Fruit fly (Drosophila melanogaster) whole organism: ENCODE results near the gene capu.

ENCODE experiments used
- CG8478 ChIP-seq: fragments of >200 bp; optimal IDR thresholded peaks from 2 replicates; lab custom pipeline; 2018; ENCODE audit warnings: inconsistent platforms
- Dll ChIP-seq: fragments of >200 bp; optimal IDR thresholded peaks from 2 replicates; lab custom pipeline; 2017
- EcR ChIP-seq, 2 experiments: fragments of >200 bp; optimal IDR thresholded peaks; 2 replicates each; lab custom pipeline; 2017; ENCODE audit warnings: missing biosample characterization in 2 of 2, missing genetic modification characterization in 2 of 2, missing genetic modification reagents in 2 of 2
- pan ChIP-seq: fragments of >200 bp; optimal IDR thresholded peaks from 2 replicates; lab custom pipeline; 2017
- psq ChIP-seq: fragments of >200 bp; optimal IDR thresholded peaks from 2 replicates; lab custom pipeline; 2017
- usp ChIP-seq: fragments of >200 bp; optimal IDR thresholded peaks from 2 replicates; lab custom pipeline; 2017; ENCODE audit warnings: missing biosample characterization, missing genetic modification characterization, mixed read lengths

The capu gene

DNA sequence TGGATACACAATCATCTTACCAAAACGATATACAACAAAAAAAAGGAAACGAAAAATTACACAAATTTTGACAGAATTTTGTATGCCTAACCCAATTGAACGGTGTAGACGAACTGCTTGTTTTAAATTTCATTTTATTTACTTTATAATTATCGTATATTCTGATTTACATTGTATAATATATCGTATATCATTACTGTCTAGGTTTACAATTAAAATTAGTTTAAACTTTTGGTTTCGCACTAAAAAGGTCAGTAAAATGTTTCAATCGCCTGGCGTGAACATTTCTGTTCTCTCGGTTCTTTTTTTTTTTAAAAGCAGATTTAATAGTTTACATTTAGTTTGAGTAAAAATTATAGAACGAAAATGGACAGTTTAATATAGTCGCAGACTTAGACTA lies at the start of gene capu:
Gene capu, minus strand, starts transcription at position 101 of the 400 bp plus-strand sequence.
- TF ChIP-seq pan (lab: Kevin White, UChicago) (no peak), Dll (lab: Kevin White, UChicago) (no peak), EcR (GFP tag; optimal IDR thresholded peaks at IDR 0.05; lab: Kevin White, UChicago) (no peak), CG8478 (no peak), usp (GFP tag; lab: Kevin White, UChicago) (no peak), psq (lab: Kevin White, UChicago) (no peak)

DNA sequence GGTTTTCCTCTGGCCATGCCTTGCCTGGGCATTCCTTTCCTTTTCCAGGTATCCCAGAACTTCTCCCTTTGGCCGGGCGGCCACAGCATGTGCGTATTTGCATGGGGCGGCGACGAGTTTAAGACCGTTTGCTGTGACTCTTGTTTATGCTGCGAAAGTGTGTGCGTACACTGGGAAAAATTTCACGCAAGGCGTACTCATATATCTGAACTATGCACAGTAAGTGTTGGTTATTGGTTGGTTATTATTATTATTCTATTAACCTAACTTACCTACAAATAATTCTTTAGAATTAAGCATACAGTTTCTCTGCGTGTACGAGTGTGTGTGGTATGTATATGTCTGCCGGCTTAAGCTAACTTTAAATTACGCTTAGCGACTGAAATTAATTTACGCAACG lies 39.4 kb upstream of the capu start:
- TF ChIP-seq pan (lab: Kevin White, UChicago) (no peak), psq (lab: Kevin White, UChicago) (no peak), CG8478 (no peak), usp (GFP tag; lab: Kevin White, UChicago) (no peak), Dll (lab: Kevin White, UChicago) (no peak), EcR (GFP tag; optimal IDR thresholded peaks at IDR 0.05; lab: Kevin White, UChicago) (no peak)

DNA sequence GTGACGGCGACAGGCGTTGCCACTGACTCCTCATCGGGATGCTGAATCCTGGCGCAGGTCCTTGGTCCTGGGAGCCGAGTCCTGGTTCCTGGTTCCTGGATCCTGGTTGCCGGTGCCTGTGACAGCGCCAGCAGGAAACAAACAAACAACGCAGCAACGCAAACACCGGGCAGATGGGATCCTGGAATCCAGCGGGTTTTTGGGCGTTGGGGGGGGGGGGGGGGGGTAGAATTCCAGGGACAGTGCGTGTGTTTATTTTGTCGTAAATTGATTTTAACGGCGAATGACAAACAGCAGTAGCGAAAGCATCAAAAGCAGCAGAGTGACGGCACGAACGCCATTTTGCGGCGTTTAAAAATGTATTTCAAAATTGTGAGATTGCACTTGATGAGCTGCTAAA lies 37.6 kb upstream of the capu start:
- TF ChIP-seq CG8478: no peak
- TF ChIP-seq EcR (GFP tag; optimal IDR thresholded peaks at IDR 0.05; lab: Kevin White, UChicago): no peak
- TF ChIP-seq Dll (lab: Kevin White, UChicago): no peak
- TF ChIP-seq pan (lab: Kevin White, UChicago): no peak
- no peak for TF ChIP-seq psq (lab: Kevin White, UChicago)

DNA sequence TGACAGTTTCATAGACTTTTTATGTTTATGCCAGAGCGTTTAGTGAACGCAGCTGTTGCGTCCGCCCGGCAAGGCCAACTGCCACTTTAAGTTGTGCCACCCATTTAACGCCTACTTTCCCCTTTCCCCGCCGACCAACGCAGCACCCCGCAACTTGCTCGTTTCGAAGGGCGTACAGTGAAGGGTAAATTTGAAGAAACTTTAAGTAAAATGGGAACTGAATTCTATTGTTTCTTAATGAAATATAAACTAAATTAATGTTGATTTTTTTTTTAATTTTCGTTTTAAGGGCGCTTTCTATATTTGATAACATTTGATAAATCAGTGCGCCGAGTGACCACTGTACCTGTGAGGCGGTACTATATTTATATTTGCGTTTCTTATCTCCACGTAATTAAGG lies 36.1 kb upstream of the capu start:
- no peak for TF ChIP-seq usp (GFP tag; lab: Kevin White, UChicago)

DNA sequence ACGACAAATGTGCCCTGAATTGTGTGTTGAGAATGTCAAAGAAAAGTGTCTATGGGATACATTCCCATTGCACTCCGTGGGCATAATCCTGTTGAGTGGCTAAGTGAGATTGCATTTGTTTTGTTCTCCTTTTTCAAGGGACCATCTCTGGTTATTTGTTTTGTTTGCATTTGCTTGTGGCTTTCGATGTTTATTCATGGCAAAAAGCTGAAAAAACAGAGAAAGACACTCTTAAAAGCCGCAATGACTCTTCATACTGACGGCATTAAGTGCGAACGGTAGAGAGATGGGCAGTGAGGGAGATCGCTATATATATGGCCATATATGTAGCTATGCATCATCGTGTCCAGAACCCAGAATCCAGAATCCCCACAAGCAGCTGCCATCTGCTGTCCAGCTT lies 33.1 kb upstream of the capu start:
- TF ChIP-seq EcR (GFP tag; optimal IDR thresholded peaks at IDR 0.05; lab: Kevin White, UChicago) (no peak), psq (lab: Kevin White, UChicago) (no peak), pan (lab: Kevin White, UChicago) (no peak), Dll (lab: Kevin White, UChicago) (no peak), usp (GFP tag; lab: Kevin White, UChicago) (no peak), CG8478 (no peak)

DNA sequence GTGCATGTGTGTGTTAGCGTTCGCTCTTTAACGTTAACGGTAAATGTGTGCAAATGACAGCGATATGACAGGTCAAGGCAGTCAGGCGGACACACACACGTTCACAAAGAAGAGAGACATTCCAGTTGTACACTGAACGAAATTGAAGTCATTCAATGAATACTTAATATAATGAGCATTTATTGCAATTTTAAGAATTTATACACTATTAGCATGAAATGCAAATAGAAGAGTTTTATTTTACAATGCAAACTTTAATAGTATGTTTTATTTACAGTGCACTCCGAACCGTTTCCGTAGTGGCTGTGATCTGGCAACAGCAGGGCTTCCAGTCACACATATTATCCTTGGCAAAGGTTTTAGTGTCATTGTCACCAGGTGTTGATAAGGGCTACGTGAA lies 32.4 kb upstream of the capu start:
- no peak for TF ChIP-seq Dll (lab: Kevin White, UChicago)

DNA sequence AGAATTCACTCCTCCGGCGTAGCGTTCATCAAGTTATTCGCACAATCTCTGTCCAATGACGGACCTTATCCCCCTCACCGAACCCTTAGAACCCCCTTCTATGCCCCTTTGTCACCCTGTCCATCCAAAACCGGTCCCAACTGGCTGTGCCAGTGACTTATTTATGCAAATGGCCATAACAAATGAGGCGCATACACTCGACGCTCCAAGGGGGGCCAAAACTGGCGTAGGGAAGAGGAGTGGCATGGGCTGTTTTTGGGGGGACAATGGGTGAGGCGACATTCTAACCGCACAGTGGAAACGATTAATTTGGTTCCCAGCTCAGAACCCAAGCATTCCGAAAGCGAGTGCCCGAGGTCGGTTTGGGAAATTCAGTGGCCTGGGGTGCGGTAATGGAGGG lies 31.0 kb upstream of the capu start:
- TF ChIP-seq psq (lab: Kevin White, UChicago): no peak
- TF ChIP-seq usp (GFP tag; lab: Kevin White, UChicago): no peak
- TF ChIP-seq Dll (lab: Kevin White, UChicago): no peak
- no peak for TF ChIP-seq pan (lab: Kevin White, UChicago)
- TF ChIP-seq CG8478: no peak
- TF ChIP-seq EcR (GFP tag; optimal IDR thresholded peaks at IDR 0.05; lab: Kevin White, UChicago): no peak

DNA sequence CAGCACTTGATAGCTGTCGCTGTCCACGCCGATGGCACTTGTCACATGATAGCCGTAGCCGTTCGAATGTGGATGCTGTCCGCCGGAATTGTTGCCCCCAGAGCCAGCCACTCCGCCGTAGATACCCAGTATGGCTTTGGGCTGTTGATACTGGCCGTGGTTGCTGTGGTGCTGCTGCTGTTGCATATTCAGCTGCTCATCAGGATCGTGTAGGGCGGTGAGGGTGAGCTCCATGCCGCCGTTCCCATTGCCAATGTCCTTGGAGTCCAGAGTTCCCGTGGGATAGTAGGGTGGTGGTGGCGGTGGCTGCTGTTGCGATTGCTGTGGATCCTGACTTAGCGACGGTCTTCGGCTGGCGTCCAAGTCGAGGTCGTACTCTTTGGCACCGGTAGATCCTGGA lies 14.2 kb upstream of the capu start:
- TF ChIP-seq Dll (lab: Kevin White, UChicago): no peak
- no peak for TF ChIP-seq psq (lab: Kevin White, UChicago)
- TF ChIP-seq EcR (GFP tag; optimal IDR thresholded peaks at IDR 0.05; lab: Kevin White, UChicago): no peak
- no peak for TF ChIP-seq usp (GFP tag; lab: Kevin White, UChicago)
- no peak for TF ChIP-seq CG8478
- TF ChIP-seq pan (lab: Kevin White, UChicago): no peak

DNA sequence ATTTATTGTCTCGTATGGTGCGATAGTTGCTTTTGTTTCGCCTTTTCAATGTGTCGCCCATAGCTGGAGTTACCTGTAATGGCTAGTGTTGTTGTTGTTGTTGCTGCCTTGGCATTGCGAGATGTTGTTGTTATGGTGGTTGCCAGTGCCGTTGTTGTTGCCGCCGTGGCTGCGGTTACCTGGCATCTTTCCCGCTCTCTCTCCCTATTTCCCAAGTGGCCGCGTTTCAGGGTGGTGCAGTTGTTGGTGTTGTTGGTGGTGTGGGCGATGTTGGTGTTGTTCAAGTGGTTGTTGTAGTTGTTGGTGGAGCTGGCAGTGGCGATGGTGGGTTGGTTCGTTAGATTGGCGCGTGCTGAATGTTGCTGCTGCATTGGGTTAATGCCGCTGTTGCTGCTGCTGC lies 12.0 kb upstream of the capu start:
- TF ChIP-seq Dll (lab: Kevin White, UChicago): no peak
- TF ChIP-seq psq (lab: Kevin White, UChicago): no peak
- no peak for TF ChIP-seq pan (lab: Kevin White, UChicago)
- no peak for TF ChIP-seq EcR (GFP tag; optimal IDR thresholded peaks at IDR 0.05; lab: Kevin White, UChicago)
- no peak for TF ChIP-seq usp (GFP tag; lab: Kevin White, UChicago)
- no peak for TF ChIP-seq CG8478

DNA sequence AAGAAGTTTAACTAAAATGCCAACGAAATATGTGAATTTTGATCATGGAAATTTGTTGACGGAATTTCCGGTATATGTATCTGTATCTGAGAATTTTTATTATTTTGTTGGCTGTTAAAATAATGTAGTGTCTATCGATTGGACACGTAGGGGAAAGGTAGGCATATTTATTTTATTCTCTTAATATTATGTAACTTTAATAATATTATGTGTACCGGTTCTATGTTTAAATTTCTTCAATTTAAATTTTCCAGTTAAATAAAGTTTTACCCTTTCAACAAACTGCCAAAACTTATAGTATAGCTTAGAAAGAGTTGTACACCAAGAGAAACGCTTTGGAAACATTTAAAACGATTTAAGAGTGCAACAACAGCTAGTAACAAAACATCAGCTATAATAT lies 11.5 kb upstream of the capu start, which contains the start of gene Fpgs2:
Gene Fpgs2, minus strand, starts transcription at position 101 of the 400 bp plus-strand sequence.
- TF ChIP-seq Dll (lab: Kevin White, UChicago) (no peak), pan (lab: Kevin White, UChicago) (no peak), usp (GFP tag; lab: Kevin White, UChicago) (no peak), psq (lab: Kevin White, UChicago) (no peak), EcR (GFP tag; optimal IDR thresholded peaks at IDR 0.05; lab: Kevin White, UChicago) (no peak), CG8478 (no peak)

DNA sequence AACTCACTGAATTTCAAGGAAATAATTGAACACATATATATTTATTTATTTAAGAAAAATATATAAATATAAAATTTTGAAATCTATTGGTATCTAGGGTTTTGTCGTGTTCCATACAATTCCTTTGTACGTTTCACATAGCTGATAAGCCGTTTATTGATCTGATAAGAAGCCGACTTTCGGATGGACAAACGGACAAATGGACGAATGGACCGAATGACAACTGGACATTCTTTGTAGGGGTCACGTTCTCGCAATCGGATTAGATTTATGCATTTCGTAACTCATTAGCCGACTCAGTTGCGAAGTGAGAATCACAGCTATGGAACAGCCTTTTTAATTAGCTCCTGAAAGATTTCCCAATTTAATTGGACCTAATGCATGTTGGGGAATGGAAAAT lies 5.1 kb downstream of the capu start:
- TF ChIP-seq usp (GFP tag; lab: Kevin White, UChicago): no peak
- TF ChIP-seq CG8478: no peak
- TF ChIP-seq Dll (lab: Kevin White, UChicago): no peak
- TF ChIP-seq pan (lab: Kevin White, UChicago): no peak
- no peak for TF ChIP-seq EcR (GFP tag; optimal IDR thresholded peaks at IDR 0.05; lab: Kevin White, UChicago)
- TF ChIP-seq psq (lab: Kevin White, UChicago): no peak

DNA sequence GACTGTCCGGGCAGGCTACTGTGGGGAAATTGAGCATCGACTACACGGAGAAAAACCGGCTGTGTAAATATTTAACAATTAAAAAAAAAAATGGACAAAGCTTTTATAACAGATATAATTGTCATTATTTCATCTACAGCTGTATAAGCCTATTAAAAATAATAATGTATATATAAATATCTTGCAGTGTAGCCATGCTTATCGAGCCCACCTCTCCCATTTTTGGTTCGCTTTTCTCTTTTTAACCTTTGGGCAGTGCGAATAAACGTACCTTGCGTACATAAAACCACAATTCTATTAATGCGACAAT lies 5.9 kb downstream of the capu start:
- TF ChIP-seq EcR (GFP tag; optimal IDR thresholded peaks at IDR 0.05; lab: Kevin White, UChicago) (no peak), usp (GFP tag; lab: Kevin White, UChicago) (no peak), CG8478 (no peak), Dll (lab: Kevin White, UChicago) (no peak), psq (lab: Kevin White, UChicago) (no peak), pan (lab: Kevin White, UChicago) (no peak)
